Worm (Caenorhabditis elegans) whole organism, early embryonic: ENCODE results near the gene rpl-15.

Source experiments
- B0310.2 ChIP-seq: sonication (generic microtip); optimal IDR thresholded peaks from 2 replicates; lab custom pipeline; 2016; ENCODE audit warnings: mild to moderate bottlenecking, missing genetic modification characterization, missing compliant biosample characterization
- F13C5.2 ChIP-seq: sonication (generic microtip); optimal IDR thresholded peaks from 2 replicates; lab custom pipeline; 2017; ENCODE audit warnings: mild to moderate bottlenecking, missing genetic modification characterization, inconsistent platforms, missing compliant biosample characterization
- aly-1 ChIP-seq: sonication (generic microtip); optimal IDR thresholded peaks from 2 replicates; lab custom pipeline; 2016; ENCODE audit warnings: missing genetic modification characterization, missing compliant biosample characterization
- ama-1 ChIP-seq: fragments of 150-350 bp; optimal IDR thresholded peaks from 2 replicates; lab custom pipeline; 2014
- ceh-13 ChIP-seq: fragments of 200-800 bp; sonication (Bioruptor generic); optimal IDR thresholded peaks from 2 replicates; lab custom pipeline; 2018; ENCODE audit warnings: mild to moderate bottlenecking, missing genetic modification characterization, missing compliant biosample characterization
- ceh-36 ChIP-seq: sonication (generic microtip); optimal IDR thresholded peaks from 2 replicates; lab custom pipeline; 2016; ENCODE audit warnings: missing genetic modification characterization, inconsistent platforms, missing compliant biosample characterization
- ets-7 ChIP-seq: sonication (generic microtip); optimal IDR thresholded peaks from 2 replicates; lab custom pipeline; 2016; ENCODE audit warnings: missing genotype, missing genetic modification characterization, missing compliant biosample characterization
- flt-1 ChIP-seq: fragments of 200-800 bp; sonication (Bioruptor generic); IDR thresholded peaks from 2 replicates; pipeline ENCODE4 v1.3.6; 2022; ENCODE audit warnings: missing genetic modification characterization, missing compliant biosample characterization
- hmbx-1 ChIP-seq: sonication (generic microtip); optimal IDR thresholded peaks from 2 replicates; lab custom pipeline; 2016; ENCODE audit warnings: mild to moderate bottlenecking, missing genetic modification characterization, missing compliant biosample characterization
- hmg-4 ChIP-seq: fragments of 200-800 bp; sonication (Bioruptor generic); optimal IDR thresholded peaks from 2 replicates; lab custom pipeline; 2018; ENCODE audit warnings: mild to moderate bottlenecking, missing genetic modification characterization, missing compliant biosample characterization
- hnd-1 ChIP-seq: sonication (generic microtip); optimal IDR thresholded peaks from 2 replicates; lab custom pipeline; 2016; ENCODE audit warnings: missing genetic modification characterization, missing compliant biosample characterization
- pes-1 ChIP-seq: fragments of 200-800 bp; sonication (Bioruptor generic); IDR thresholded peaks from 2 replicates; pipeline ENCODE4 v1.3.6; 2022; ENCODE audit warnings: missing genetic modification reagents, missing genetic modification characterization, missing compliant biosample characterization
- scrt-1 ChIP-seq: fragments of 200-800 bp; sonication (Bioruptor generic); IDR thresholded peaks from 2 replicates; pipeline ENCODE4 v1.3.6; 2022; ENCODE audit warnings: missing genetic modification characterization, missing compliant biosample characterization
- sea-1 ChIP-seq: fragments of 200-800 bp; sonication (Bioruptor generic); conservative IDR thresholded peaks from 2 replicates; pipeline ENCODE4 v1.3.6; 2022; ENCODE audit warnings: missing genetic modification characterization, missing compliant biosample characterization
- tbx-11 ChIP-seq: fragments of 200-800 bp; sonication (Bioruptor generic); IDR thresholded peaks from 2 replicates; pipeline ENCODE4 v1.3.6; 2022; ENCODE audit warnings: missing genetic modification characterization, missing compliant biosample characterization
- tbx-37 ChIP-seq: fragments of 200-800 bp; sonication (Bioruptor generic); conservative IDR thresholded peaks from 2 replicates; pipeline ENCODE4 v1.3.6; 2022; ENCODE audit warnings: missing genetic modification reagents, missing genetic modification characterization, missing compliant biosample characterization
- tra-4 ChIP-seq: sonication (generic microtip); optimal IDR thresholded peaks from 2 replicates; lab custom pipeline; 2017; ENCODE audit warnings: missing genetic modification characterization, missing compliant biosample characterization

The rpl-15 gene

ce11 chrIV:654526-655440, at the start of gene rpl-15, which contains the start of gene K11H12.8:
TSS of gene rpl-15 (minus strand) at chrIV:654576.
TSS of gene K11H12.8 (plus strand) at chrIV:655390.
- TF ChIP-seq scrt-1 (peak; percentile 83), tra-4 (tag; lab: Kevin White, UChicago) (peak; percentile 79), hnd-1 (tag; lab: Kevin White, UChicago) (peak; percentile 70), aly-1 (tag; lab: Kevin White, UChicago) (no peak), tbx-37 (peak; percentile 91), B0310.2 (tag; lab: Kevin White, UChicago) (peak; percentile 66), ceh-13 (peak; percentile 57), hmbx-1 (tag; lab: Kevin White, UChicago) (peak; percentile 64), ama-1 (lab: Kevin White, UChicago) (no peak), pes-1 (peak; percentile 87), flt-1 (GFP tag; lab: Robert Waterston, UW) (peak; percentile 92), sea-1 (GFP tag; lab: Robert Waterston, UW) (peak; percentile 95), tbx-11 (GFP tag; lab: Robert Waterston, UW) (peak; percentile 77), F13C5.2 (tag; lab: Kevin White, UChicago) (peak; percentile 99), ets-7 (tag; lab: Kevin White, UChicago) (peak; percentile 64), ceh-36 (peak; percentile 78), hmg-4 (GFP tag; lab: Kevin White, UChicago) (peak; percentile 93)

- TF ChIP-seq flt-1 (GFP tag; lab: Robert Waterston, UW) (no peak), B0310.2 (tag; lab: Kevin White, UChicago) (no peak), hmbx-1 (tag; lab: Kevin White, UChicago) (no peak), sea-1 (GFP tag; lab: Robert Waterston, UW) (no peak)
Observed at ce11 chrIV:698304-698703, 43.9 kb upstream of the rpl-15 start, which contains the start of gene Y55F3C.17. TSS of gene Y55F3C.17 (minus strand) at chrIV:698404.

- TF ChIP-seq pes-1 (no peak), hmg-4 (GFP tag; lab: Kevin White, UChicago) (no peak), sea-1 (GFP tag; lab: Robert Waterston, UW) (no peak), tra-4 (tag; lab: Kevin White, UChicago) (no peak), ceh-13 (no peak), scrt-1 (no peak), flt-1 (GFP tag; lab: Robert Waterston, UW) (no peak), hnd-1 (tag; lab: Kevin White, UChicago) (no peak), ama-1 (lab: Kevin White, UChicago) (no peak), ets-7 (tag; lab: Kevin White, UChicago) (no peak), B0310.2 (tag; lab: Kevin White, UChicago) (no peak), tbx-11 (GFP tag; lab: Robert Waterston, UW) (no peak), F13C5.2 (tag; lab: Kevin White, UChicago) (no peak), ceh-36 (no peak), tbx-37 (no peak), hmbx-1 (tag; lab: Kevin White, UChicago) (no peak), aly-1 (tag; lab: Kevin White, UChicago) (no peak)
Observed at ce11 chrIV:684748-685147, 30.4 kb upstream of the rpl-15 start.

ce11 chrIV:684197-684596, 29.8 kb upstream of the rpl-15 start, which contains the start of gene cutl-28:
TSS of gene cutl-28 (plus strand) at chrIV:684497.
- TF ChIP-seq B0310.2 (tag; lab: Kevin White, UChicago) (no peak), hnd-1 (tag; lab: Kevin White, UChicago) (no peak), hmbx-1 (tag; lab: Kevin White, UChicago) (no peak), tbx-37 (no peak), ceh-36 (no peak), ets-7 (tag; lab: Kevin White, UChicago) (no peak), flt-1 (GFP tag; lab: Robert Waterston, UW) (no peak), ceh-13 (no peak), scrt-1 (no peak), pes-1 (no peak), hmg-4 (GFP tag; lab: Kevin White, UChicago) (no peak), aly-1 (tag; lab: Kevin White, UChicago) (no peak), tra-4 (tag; lab: Kevin White, UChicago) (no peak), tbx-11 (GFP tag; lab: Robert Waterston, UW) (no peak), ama-1 (lab: Kevin White, UChicago) (no peak)

- peak; percentile 84 for TF ChIP-seq aly-1 (tag; lab: Kevin White, UChicago)
- TF ChIP-seq ceh-36 = peak; percentile 68
- TF ChIP-seq flt-1 (GFP tag; lab: Robert Waterston, UW) = peak; percentile 86
- peak; percentile 87 for TF ChIP-seq scrt-1
- peak; percentile 50 for TF ChIP-seq ets-7 (tag; lab: Kevin White, UChicago)
- no peak for TF ChIP-seq ama-1 (lab: Kevin White, UChicago)
- peak; percentile 72 for TF ChIP-seq hnd-1 (tag; lab: Kevin White, UChicago)
- peak; percentile 2 for TF ChIP-seq tra-4 (tag; lab: Kevin White, UChicago)
- TF ChIP-seq B0310.2 (tag; lab: Kevin White, UChicago) = peak; percentile 73
- peak; percentile 74 for TF ChIP-seq ceh-13
- TF ChIP-seq pes-1 = peak; percentile 89
- peak; percentile 85 for TF ChIP-seq sea-1 (GFP tag; lab: Robert Waterston, UW)
- TF ChIP-seq tbx-11 (GFP tag; lab: Robert Waterston, UW) = peak; percentile 85
- TF ChIP-seq F13C5.2 (tag; lab: Kevin White, UChicago) = peak; percentile 70
- TF ChIP-seq hmg-4 (GFP tag; lab: Kevin White, UChicago) = peak; percentile 93
- TF ChIP-seq tbx-37 = peak; percentile 79
- peak; percentile 41 for TF ChIP-seq hmbx-1 (tag; lab: Kevin White, UChicago)
Observed at ce11 chrIV:682726-683340, 28.5 kb upstream of the rpl-15 start.

- TF ChIP-seq F13C5.2 (tag; lab: Kevin White, UChicago) (no peak), aly-1 (tag; lab: Kevin White, UChicago) (no peak), scrt-1 (no peak), ama-1 (lab: Kevin White, UChicago) (no peak), ceh-13 (no peak), tbx-37 (no peak), hmg-4 (GFP tag; lab: Kevin White, UChicago) (no peak), hnd-1 (tag; lab: Kevin White, UChicago) (no peak), pes-1 (no peak), flt-1 (GFP tag; lab: Robert Waterston, UW) (no peak), ceh-36 (no peak), B0310.2 (tag; lab: Kevin White, UChicago) (no peak), ets-7 (tag; lab: Kevin White, UChicago) (no peak), tra-4 (tag; lab: Kevin White, UChicago) (no peak), tbx-11 (GFP tag; lab: Robert Waterston, UW) (no peak), sea-1 (GFP tag; lab: Robert Waterston, UW) (no peak)
Observed at ce11 chrIV:676280-676679, 21.9 kb upstream of the rpl-15 start, which contains the start of gene K11H12.5. TSS of gene K11H12.5 (plus strand) at chrIV:676580.
